Fruit fly (Drosophila melanogaster) whole organism, embryonic: ENCODE data around the gene CG46310.
A peak's percentile ranks its signal among the peaks of the same experiment; 100 is the strongest.

Experiments used
- Atf3 ChIP-seq: fragments of 200-800 bp; sonication (Bioruptor generic); optimal IDR thresholded peaks from 3 replicates; lab custom pipeline; 2016; ENCODE audit warnings: missing biosample characterization, missing genetic modification characterization
- B-H2 ChIP-seq: fragments of 200-800 bp; sonication (Bioruptor generic); optimal IDR thresholded peaks from 2 replicates; lab custom pipeline; 2018; ENCODE audit warnings: missing biosample characterization, mild to moderate bottlenecking, missing genetic modification characterization
- CG10366 ChIP-seq: fragments of 200-800 bp; sonication (Bioruptor generic); IDR thresholded peaks from 2 replicates; pipeline ENCODE4 v1.3.6; 2022; ENCODE audit warnings: missing biosample characterization, missing genetic modification characterization
- CG11504 ChIP-seq: fragments of 200-800 bp; sonication (Bioruptor generic); optimal IDR thresholded peaks from 3 replicates; lab custom pipeline; 2019; ENCODE audit warnings: missing biosample characterization, mild to moderate bottlenecking, missing genetic modification characterization, moderate library complexity
- CG12236 ChIP-seq: fragments of 200-800 bp; sonication (Bioruptor generic); optimal IDR thresholded peaks from 2 replicates; lab custom pipeline; 2016; ENCODE audit warnings: missing biosample characterization, missing genetic modification characterization
- CG12769 ChIP-seq: fragments of 200-800 bp; sonication (Bioruptor generic); optimal IDR thresholded peaks from 2 replicates; lab custom pipeline; 2019; ENCODE audit warnings: missing biosample characterization, mild to moderate bottlenecking, missing genetic modification characterization, moderate library complexity
- CG17186 ChIP-seq: fragments of 200-800 bp; sonication (Bioruptor generic); optimal IDR thresholded peaks from 3 replicates; lab custom pipeline; 2017; ENCODE audit warnings: missing biosample characterization, missing genetic modification reagents, missing genetic modification characterization
- CG17359 ChIP-seq: fragments of 200-800 bp; sonication (Bioruptor generic); optimal IDR thresholded peaks from 3 replicates; lab custom pipeline; 2018; ENCODE audit warnings: missing biosample characterization, mild to moderate bottlenecking, missing genetic modification characterization, moderate library complexity
- CG18476 ChIP-seq: fragments of 200-800 bp; sonication (Bioruptor generic); optimal IDR thresholded peaks from 2 replicates; lab custom pipeline; 2016; ENCODE audit warnings: missing biosample characterization, mild to moderate bottlenecking, missing genetic modification characterization
- CG18599 ChIP-seq: fragments of 200-800 bp; sonication (Bioruptor generic); optimal IDR thresholded peaks from 3 replicates; lab custom pipeline; 2017; ENCODE audit warnings: missing biosample characterization, missing genetic modification characterization, mild to moderate bottlenecking, moderate library complexity, missing genetic modification reagents
- CG2120 ChIP-seq: fragments of 200-800 bp; sonication (Bioruptor generic); optimal IDR thresholded peaks from 3 replicates; lab custom pipeline; 2016; ENCODE audit warnings: missing biosample characterization, missing genetic modification characterization
- CG2712 ChIP-seq: fragments of 200-800 bp; optimal IDR thresholded peaks from 3 replicates; lab custom pipeline; 2019; ENCODE audit warnings: missing biosample characterization, mild to moderate bottlenecking, missing genetic modification characterization, moderate library complexity
- CG30403 ChIP-seq: fragments of 200-800 bp; sonication (Bioruptor generic); optimal IDR thresholded peaks from 3 replicates; lab custom pipeline; 2016; ENCODE audit warnings: missing biosample characterization, missing genetic modification characterization
- CG3281 ChIP-seq: fragments of 200-800 bp; sonication (Bioruptor generic); optimal IDR thresholded peaks from 3 replicates; lab custom pipeline; 2017; ENCODE audit warnings: missing biosample characterization, mild to moderate bottlenecking, missing genetic modification characterization
- CG3847 ChIP-seq: fragments of 200-800 bp; sonication (Bioruptor generic); IDR thresholded peaks from 2 replicates; pipeline ENCODE4 v1.3.6; 2022; ENCODE audit warnings: missing biosample characterization, missing genetic modification characterization
- CG4282 ChIP-seq: fragments of 200-800 bp; sonication (Bioruptor generic); optimal IDR thresholded peaks from 2 replicates; lab custom pipeline; 2016; ENCODE audit warnings: missing biosample characterization, missing genetic modification characterization
- CG4854 ChIP-seq: fragments of 200-800 bp; sonication (Bioruptor generic); optimal IDR thresholded peaks from 2 replicates; lab custom pipeline; 2016; ENCODE audit warnings: missing biosample characterization, missing genetic modification characterization, inconsistent platforms
- CG6813 ChIP-seq: fragments of 200-800 bp; sonication (Bioruptor generic); optimal IDR thresholded peaks from 2 replicates; lab custom pipeline; 2017; ENCODE audit warnings: missing biosample characterization, missing genetic modification characterization, mild to moderate bottlenecking, moderate library complexity, missing genetic modification reagents
- CG8290 ChIP-seq, 3 experiments: fragments of 200-800 bp; sonication (Bioruptor generic); optimal IDR thresholded peaks; 2 replicates each; lab custom pipeline; 2016 to 2019; ENCODE audit warnings: missing biosample characterization in 3 of 3, missing genetic modification characterization in 3 of 3, mild to moderate bottlenecking in 2 of 3, moderate library complexity in 1 of 3
- CG9727 ChIP-seq: fragments of 200-800 bp; sonication (Bioruptor generic); optimal IDR thresholded peaks from 3 replicates; lab custom pipeline; 2017; ENCODE audit warnings: missing biosample characterization, mild to moderate bottlenecking, missing genetic modification characterization
- Dbx ChIP-seq: fragments of 200-800 bp; sonication (Bioruptor generic); IDR thresholded peaks from 3 replicates; pipeline ENCODE4 v1.3.6; 2022; ENCODE audit warnings: missing biosample characterization, missing genetic modification characterization
- Deaf1 ChIP-seq: fragments of 200-800 bp; optimal IDR thresholded peaks from 3 replicates; lab custom pipeline; 2019; ENCODE audit warnings: missing biosample characterization, mild to moderate bottlenecking, missing genetic modification characterization, moderate library complexity
- Dp ChIP-seq: fragments of 200-800 bp; sonication (Bioruptor generic); optimal IDR thresholded peaks from 2 replicates; lab custom pipeline; 2018; ENCODE audit warnings: missing biosample characterization, mild to moderate bottlenecking, missing genetic modification characterization, moderate library complexity
- E2f2 ChIP-seq: fragments of 200-800 bp; sonication (Bioruptor generic); IDR thresholded peaks from 2 replicates; pipeline ENCODE4 v1.3.6; 2022; ENCODE audit warnings: missing biosample characterization, missing genetic modification characterization
- Ets65A ChIP-seq: fragments of 200-800 bp; sonication (Bioruptor generic); peaks from one replicate; lab custom pipeline; 2016; ENCODE audit warnings: missing biosample characterization, missing genetic modification characterization
- H15 ChIP-seq: fragments of 200-800 bp; sonication (Bioruptor generic); IDR thresholded peaks from 3 replicates; pipeline ENCODE4 v1.3.6; 2022; ENCODE audit warnings: missing biosample characterization, missing genetic modification characterization
- Hey ChIP-seq: fragments of 200-800 bp; sonication (Bioruptor generic); optimal IDR thresholded peaks from 3 replicates; lab custom pipeline; 2018; ENCODE audit warnings: missing biosample characterization, mild to moderate bottlenecking, missing genetic modification characterization
- Hr78 ChIP-seq, 2 experiments: fragments of 200-800 bp in 1 of 2; fragments of >200 bp in 1 of 2; sonication (Bioruptor generic) in 1 of 2; optimal IDR thresholded peaks; 2 replicates each; lab custom pipeline; 2017 to 2019; ENCODE audit warnings: missing biosample characterization in 2 of 2, missing genetic modification characterization in 2 of 2, mild to moderate bottlenecking in 1 of 2, moderate library complexity in 1 of 2
- Kr ChIP-seq: fragments of 200-800 bp; sonication (Bioruptor generic); optimal IDR thresholded peaks from 2 replicates; lab custom pipeline; 2017; ENCODE audit warnings: missing biosample characterization, mild to moderate bottlenecking, missing genetic modification characterization
- NK7.1 ChIP-seq: fragments of 200-800 bp; sonication (Bioruptor generic); optimal IDR thresholded peaks from 3 replicates; lab custom pipeline; 2016; ENCODE audit warnings: missing biosample characterization, missing genetic modification characterization
- Opbp ChIP-seq: fragments of 200-800 bp; sonication (Bioruptor generic); IDR thresholded peaks from 3 replicates; pipeline ENCODE4 v1.3.6; 2022; ENCODE audit warnings: missing biosample characterization, missing genetic modification characterization; ENCODE audit not compliant: partially characterized antibody
- al ChIP-seq: fragments of 200-800 bp; sonication (Bioruptor generic); IDR thresholded peaks from 2 replicates; pipeline ENCODE4 v1.3.6; 2022; ENCODE audit warnings: missing biosample characterization, missing genetic modification characterization
- ap ChIP-seq: fragments of 200-800 bp; sonication (Bioruptor generic); IDR thresholded peaks from 2 replicates; pipeline ENCODE4 v1.3.6; 2022; ENCODE audit warnings: missing biosample characterization, missing genetic modification characterization
- az2 ChIP-seq: fragments of 200-800 bp; sonication (Bioruptor generic); optimal IDR thresholded peaks from 3 replicates; lab custom pipeline; 2016; ENCODE audit warnings: missing biosample characterization, missing genetic modification characterization
- corto ChIP-seq: fragments of 200-800 bp; sonication (Bioruptor generic); optimal IDR thresholded peaks from 2 replicates; lab custom pipeline; 2016; ENCODE audit warnings: missing biosample characterization, mild to moderate bottlenecking, missing genetic modification characterization, moderate library complexity
- crol ChIP-seq: fragments of 200-800 bp; sonication (Bioruptor generic); IDR thresholded peaks from 2 replicates; pipeline ENCODE4 v1.3.6; 2022; ENCODE audit warnings: missing biosample characterization, missing genetic modification characterization
- cwo ChIP-seq: fragments of 200-800 bp; sonication (Bioruptor generic); optimal IDR thresholded peaks from 3 replicates; lab custom pipeline; 2017; ENCODE audit warnings: missing biosample characterization, missing genetic modification characterization, mild to moderate bottlenecking, moderate library complexity, missing genetic modification reagents
- dati ChIP-seq: fragments of 200-800 bp; sonication (Bioruptor generic); IDR thresholded peaks from 2 replicates; pipeline ENCODE4 v1.3.6; 2022; ENCODE audit warnings: missing biosample characterization, missing genetic modification characterization
- disco-r ChIP-seq: fragments of 200-800 bp; sonication (Bioruptor generic); optimal IDR thresholded peaks from 2 replicates; lab custom pipeline; 2016; ENCODE audit warnings: missing biosample characterization, missing genetic modification characterization
- exex ChIP-seq: fragments of 200-800 bp; sonication (Bioruptor generic); optimal IDR thresholded peaks from 4 replicates; lab custom pipeline; 2018; ENCODE audit warnings: missing biosample characterization, mild to moderate bottlenecking, missing genetic modification characterization, moderate library complexity
- grn ChIP-seq: fragments of 200-800 bp; sonication (Bioruptor generic); optimal IDR thresholded peaks from 3 replicates; lab custom pipeline; 2017; ENCODE audit warnings: missing biosample characterization, missing genetic modification characterization
- nmo ChIP-seq: fragments of 200-800 bp; sonication (Bioruptor generic); optimal IDR thresholded peaks from 2 replicates; lab custom pipeline; 2018; ENCODE audit warnings: missing biosample characterization, mild to moderate bottlenecking, missing genetic modification characterization, moderate library complexity
- pita ChIP-seq: fragments of 200-800 bp; sonication (Bioruptor generic); optimal IDR thresholded peaks from 2 replicates; lab custom pipeline; 2017; ENCODE audit warnings: missing biosample characterization, mild to moderate bottlenecking, missing genetic modification characterization
- prd ChIP-seq, 3 experiments: fragments of >200 bp in 2 of 3; fragments of 200-800 bp in 1 of 3; sonication (Bioruptor generic) in 1 of 3; optimal IDR thresholded peaks in 2 of 3; IDR thresholded peaks in 1 of 3; 2 replicates in 2 of 3; 3 replicates in 1 of 3; pipeline versions ENCODE4 v1.3.6 to Lab custom; 2017 to 2022; ENCODE audit warnings: missing biosample characterization in 1 of 3, missing genetic modification characterization in 1 of 3
- ranshi ChIP-seq: fragments of 200-800 bp; sonication (Bioruptor generic); IDR thresholded peaks from 2 replicates; pipeline ENCODE4 v1.3.6; 2022; ENCODE audit warnings: missing biosample characterization, missing genetic modification characterization
- ro ChIP-seq: fragments of 200-800 bp; sonication (Bioruptor generic); IDR thresholded peaks from 2 replicates; pipeline ENCODE4 v1.3.6; 2022; ENCODE audit warnings: missing biosample characterization, missing genetic modification characterization
- row ChIP-seq: fragments of 200-800 bp; sonication (Bioruptor generic); IDR thresholded peaks from 3 replicates; pipeline ENCODE4 v1.3.6; 2022; ENCODE audit warnings: missing biosample characterization, missing genetic modification characterization
- slbo ChIP-seq: fragments of 200-800 bp; sonication (Bioruptor generic); IDR thresholded peaks from 2 replicates; pipeline ENCODE4 v1.3.6; 2022; ENCODE audit warnings: missing biosample characterization, missing genetic modification characterization
- tup ChIP-seq: fragments of 200-800 bp; sonication (Bioruptor generic); optimal IDR thresholded peaks from 2 replicates; lab custom pipeline; 2016; ENCODE audit warnings: missing biosample characterization, mild to moderate bottlenecking, missing genetic modification characterization, moderate library complexity
- vfl ChIP-seq: fragments of 200-800 bp; sonication (Bioruptor generic); optimal IDR thresholded peaks from 2 replicates; lab custom pipeline; 2016; ENCODE audit warnings: missing biosample characterization, missing genetic modification characterization

Gene CG46310

dm6 chr3R:23139634-23140010 is 34.1 kb upstream of the CG46310 start (continued):
- TF ChIP-seq Ets65A (peak; percentile 35), cwo (GFP tag; lab: Kevin White, UChicago) (peak; percentile 84), E2f2 (GFP tag; lab: Robert Waterston, UW) (0 out of 2 replicates have a peak, but pooled peaks have one; percentile 12), Opbp (GFP tag; lab: Robert Waterston, UW) (no peak), slbo (GFP tag; lab: Robert Waterston, UW) (peak; percentile 41; the same call in 1 of the 2 replicates), tup (GFP tag; lab: Kevin White, UChicago) (no peak), CG30403 (peak; percentile 10), CG2120 (GFP tag; lab: Kevin White, UChicago) (peak; percentile 50), CG10366 (GFP tag; lab: Robert Waterston, UW) (peak; percentile 38; the same call in 1 of the 2 replicates), az2 (no peak), row (GFP tag; lab: Robert Waterston, UW) (peak; percentile 50; the same call in 2 of the 3 replicates), CG8290 (GFP tag; optimal IDR thresholded peaks at IDR 0.05; lab: Kevin White, UChicago) (no peak), CG8290 (tag; optimal IDR thresholded peaks at IDR 0.05; lab: Kevin White, UChicago) (peak in 1 of 2 experiments; percentile 31), al (GFP tag; lab: Robert Waterston, UW) (0 out of 2 replicates have a peak, but pooled peaks have one; percentile 3), crol (peak; percentile 76), CG4282 (GFP tag; lab: Kevin White, UChicago) (no peak), CG12236 (GFP tag; lab: Kevin White, UChicago) (no peak), prd (optimal IDR thresholded peaks at IDR 0.05; lab: Kevin White, UChicago) (no peak), prd (GFP tag; IDR thresholded peaks at IDR 0.05; lab: Robert Waterston, UW) (0 out of 3 replicates have a peak, but pooled peaks have one; percentile 19), CG3847 (GFP tag; lab: Robert Waterston, UW) (0 out of 2 replicates have a peak, but pooled peaks have one; percentile 17), Kr (GFP tag; lab: Kevin White, UChicago) (no peak), CG18599 (GFP tag; lab: Kevin White, UChicago) (peak; percentile 52), corto (GFP tag; lab: Kevin White, UChicago) (no peak), ranshi (GFP tag; lab: Robert Waterston, UW) (peak; percentile 37; the same call in 1 of the 2 replicates), grn (peak; percentile 53), CG6813 (GFP tag; lab: Kevin White, UChicago) (peak; percentile 20), CG9727 (GFP tag; lab: Kevin White, UChicago) (peak; percentile 21), CG12769 (tag; lab: Kevin White, UChicago) (peak; percentile 36), B-H2 (GFP tag; lab: Kevin White, UChicago) (no peak), Dbx (GFP tag; lab: Robert Waterston, UW) (0 out of 3 replicates have a peak, but pooled peaks have one; percentile 23), Dp (no peak), H15 (GFP tag; lab: Robert Waterston, UW) (no peak), CG11504 (tag; lab: Kevin White, UChicago) (peak; percentile 54), CG4854 (GFP tag; lab: Kevin White, UChicago) (no peak)
- TF ChIP-seq, all 482 proteins: peak for 42

DNA sequence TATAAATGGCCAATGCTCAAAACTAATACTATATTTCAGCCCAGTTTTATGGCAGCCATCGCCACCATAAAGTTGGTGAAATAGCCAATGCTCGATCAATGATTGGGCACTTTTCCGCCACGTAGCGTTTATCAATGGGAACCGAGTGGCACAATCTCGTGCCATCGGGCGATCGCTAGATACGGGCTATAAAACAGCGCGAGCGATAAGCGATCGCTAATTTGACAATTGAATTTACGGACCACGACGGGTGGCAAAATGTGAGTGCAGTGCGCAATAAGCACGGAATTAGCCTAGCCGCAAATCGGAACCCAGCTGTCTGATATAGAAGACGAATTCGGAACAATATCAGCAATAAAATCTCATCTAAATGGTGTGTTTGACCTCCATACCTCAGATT is 33.4 kb upstream of the CG46310 start:
- no peak for TF ChIP-seq NK7.1 (GFP tag; lab: Kevin White, UChicago)
- no peak for TF ChIP-seq dati (GFP tag; lab: Robert Waterston, UW)
- TF ChIP-seq CG2712, result no peak
- no peak for TF ChIP-seq CG3281 (GFP tag; lab: Kevin White, UChicago)
- no peak for TF ChIP-seq Atf3 (GFP tag; lab: Kevin White, UChicago)
- no peak for TF ChIP-seq nmo (GFP tag; lab: Kevin White, UChicago)
- no peak for TF ChIP-seq ap (GFP tag; lab: Robert Waterston, UW)
- TF ChIP-seq CG4854 (GFP tag; lab: Kevin White, UChicago), result no peak
- peak; percentile 3 for TF ChIP-seq Deaf1 (tag; lab: Kevin White, UChicago)
- no peak for TF ChIP-seq Hr78 (GFP tag; optimal IDR thresholded peaks at IDR 0.05; lab: Kevin White, UChicago)
- no peak for TF ChIP-seq pita (GFP tag; lab: Kevin White, UChicago)
- TF ChIP-seq Hey (tag; lab: Kevin White, UChicago), result no peak
- no peak for TF ChIP-seq CG17186 (GFP tag; lab: Kevin White, UChicago)
- TF ChIP-seq vfl (GFP tag; lab: Kevin White, UChicago), result no peak
- TF ChIP-seq disco-r (GFP tag; lab: Kevin White, UChicago), result no peak
- no peak for TF ChIP-seq ro
- TF ChIP-seq CG17359 (tag; lab: Kevin White, UChicago), result no peak
- TF ChIP-seq exex (tag; lab: Kevin White, UChicago), result peak; percentile 90
- TF ChIP-seq CG18476, result no peak
